Worm (Caenorhabditis elegans): Measurements from ENCODE around the gene decr-1.2.

- no peak for TF ChIP-seq nhr-25 (tag; optimal IDR thresholded peaks at IDR 0.05)
- no peak for TF ChIP-seq ceh-82 (tag; optimal IDR thresholded peaks at IDR 0.05)
- TF ChIP-seq ceh-9 (tag; optimal IDR thresholded peaks at IDR 0.05), result no peak
- TF ChIP-seq unc-39 (tag; optimal IDR thresholded peaks at IDR 0.05), result no peak
- TF ChIP-seq snpc-4 (tag; optimal IDR thresholded peaks at IDR 0.05), result no peak
- TF ChIP-seq jun-1 (tag; optimal IDR thresholded peaks at IDR 0.05), result no peak
- no peak for TF ChIP-seq elt-3 (tag; optimal IDR thresholded peaks at IDR 0.05)
- TF ChIP-seq nhr-11 (tag; optimal IDR thresholded peaks at IDR 0.05), result no peak
- no peak for TF ChIP-seq nhr-237 (tag; optimal IDR thresholded peaks at IDR 0.05)
- TF ChIP-seq ama-1 (optimal IDR thresholded peaks at IDR 0.05), result no peak
- no peak for TF ChIP-seq nhr-43 (tag; optimal IDR thresholded peaks at IDR 0.05; ENCODE audit: poor library complexity, severe bottlenecking)
- no peak for TF ChIP-seq ztf-11 (tag; optimal IDR thresholded peaks at IDR 0.05)
These were observed 16.6 kb downstream of the decr-1.2 start, which contains the start of gene F54C9.14 for ce11 chrII:8562002-8562401.

All from whole organism, L3 larva.